Worm (Caenorhabditis elegans) whole organism, early embryonic: ENCODE results near the gene K12H6.8.

ENCODE experiments used
- B0310.2 ChIP-seq: sonication (generic microtip); optimal IDR thresholded peaks from 2 replicates; lab custom pipeline; 2016; ENCODE audit warnings: mild to moderate bottlenecking, missing genetic modification characterization, missing compliant biosample characterization
- ama-1 ChIP-seq: fragments of 150-350 bp; optimal IDR thresholded peaks from 2 replicates; lab custom pipeline; 2014
- sea-1 ChIP-seq: fragments of 200-800 bp; sonication (Bioruptor generic); conservative IDR thresholded peaks from 2 replicates; pipeline ENCODE4 v1.3.6; 2022; ENCODE audit warnings: missing genetic modification characterization, missing compliant biosample characterization

ce11 chrII:2841529-2841928, 13.8 kb downstream of the K12H6.8 start, which contains the start of gene Y110A2AL.6:
- no peak for TF ChIP-seq ama-1 (lab: Kevin White, UChicago)
- no peak for TF ChIP-seq B0310.2 (tag; lab: Kevin White, UChicago)
- no peak for TF ChIP-seq sea-1
